Worm (Caenorhabditis elegans): Measurements from ENCODE around the gene mrps-21.

Gene mrps-21

ce11 chrIV:4650624-4651094 is 8.7 kb downstream of the mrps-21 start, which contains the start of gene ubc-9:
Gene ubc-9, plus strand, starts transcription at chrIV:4651044.
- TF ChIP-seq nhr-21 (tag; optimal IDR thresholded peaks at IDR 0.05): peak; percentile 57
- TF ChIP-seq Y55F3AM.14 (GFP tag; optimal IDR thresholded peaks at IDR 0.05): no peak
- no peak for TF ChIP-seq dmd-4 (tag; optimal IDR thresholded peaks at IDR 0.05)
- no peak for TF ChIP-seq peb-1 (tag; optimal IDR thresholded peaks at IDR 0.05)
- TF ChIP-seq unc-62 (GFP tag; optimal IDR thresholded peaks at IDR 0.05): no peak
- no peak for TF ChIP-seq ceh-82 (tag; optimal IDR thresholded peaks at IDR 0.05)
- no peak for TF ChIP-seq ztf-1 (GFP tag; conservative IDR thresholded peaks at IDR 0.05)
- peak; percentile 89 for TF ChIP-seq lin-13 (GFP tag; optimal IDR thresholded peaks at IDR 0.05)
- TF ChIP-seq ZK546.5 (tag; optimal IDR thresholded peaks at IDR 0.05): no peak
- TF ChIP-seq unc-39 (tag; optimal IDR thresholded peaks at IDR 0.05): no peak
- TF ChIP-seq C34F6.9 (tag; optimal IDR thresholded peaks at IDR 0.05): peak; percentile 76
- peak; percentile 75 for TF ChIP-seq gmeb-1 (tag; optimal IDR thresholded peaks at IDR 0.05)
- no peak for TF ChIP-seq elt-1 (tag; optimal IDR thresholded peaks at IDR 0.05)
- no peak for TF ChIP-seq lin-39 (tag; optimal IDR thresholded peaks at IDR 0.05)
- TF ChIP-seq unc-55 (GFP tag; optimal IDR thresholded peaks at IDR 0.05): peak; percentile 87
- no peak for TF ChIP-seq nhr-12 (tag; optimal IDR thresholded peaks at IDR 0.05)
- no peak for TF ChIP-seq ztf-11 (tag; optimal IDR thresholded peaks at IDR 0.05)
- peak; percentile 44 for TF ChIP-seq lin-11 (tag; optimal IDR thresholded peaks at IDR 0.05)
- no peak for TF ChIP-seq ztf-4 (tag; optimal IDR thresholded peaks at IDR 0.05)
- TF ChIP-seq ceh-16 (tag; optimal IDR thresholded peaks at IDR 0.05): peak; percentile 63
- peak; percentile 24 for TF ChIP-seq zag-1 (tag; optimal IDR thresholded peaks at IDR 0.05)
- no peak for TF ChIP-seq elt-3 (tag; optimal IDR thresholded peaks at IDR 0.05)
- TF ChIP-seq R02D3.7 (tag; optimal IDR thresholded peaks at IDR 0.05): no peak
- peak; percentile 81 for TF ChIP-seq F13H6.1 (tag; optimal IDR thresholded peaks at IDR 0.05)
- TF ChIP-seq skn-1 (tag; optimal IDR thresholded peaks at IDR 0.05): peak; percentile 41
- peak; percentile 63 for TF ChIP-seq crh-2 (tag; optimal IDR thresholded peaks at IDR 0.05)
- no peak for TF ChIP-seq nhr-11 (tag; optimal IDR thresholded peaks at IDR 0.05)
- TF ChIP-seq snpc-4 (tag; optimal IDR thresholded peaks at IDR 0.05): no peak
- TF ChIP-seq nhr-10 (tag; optimal IDR thresholded peaks at IDR 0.05): no peak
- TF ChIP-seq egl-27 (tag; optimal IDR thresholded peaks at IDR 0.05): no peak
- no peak for TF ChIP-seq blmp-1 (tag; optimal IDR thresholded peaks at IDR 0.05; ENCODE audit: insufficient read depth)
- peak; percentile 46 for TF ChIP-seq mab-5 (tag; optimal IDR thresholded peaks at IDR 0.05)
- no peak for TF ChIP-seq nhr-23 (tag; optimal IDR thresholded peaks at IDR 0.05)
- TF ChIP-seq nhr-129 (tag; optimal IDR thresholded peaks at IDR 0.05): peak; percentile 78
- TF ChIP-seq sma-9 (GFP tag; optimal IDR thresholded peaks at IDR 0.05): peak; percentile 49
- no peak for TF ChIP-seq sma-9 (tag; optimal IDR thresholded peaks at IDR 0.05)
- TF ChIP-seq nhr-77 (tag; optimal IDR thresholded peaks at IDR 0.05): no peak
- TF ChIP-seq nhr-25 (tag; optimal IDR thresholded peaks at IDR 0.05): peak; percentile 55
- TF ChIP-seq sem-4 (tag; optimal IDR thresholded peaks at IDR 0.05): no peak
- TF ChIP-seq nhr-6 (tag; optimal IDR thresholded peaks at IDR 0.05): no peak
- TF ChIP-seq sma-3 (GFP tag; optimal IDR thresholded peaks at IDR 0.05): peak; percentile 76
- TF ChIP-seq ama-1 (optimal IDR thresholded peaks at IDR 0.05): peak; percentile 74
- no peak for TF ChIP-seq nhr-237 (tag; optimal IDR thresholded peaks at IDR 0.05)
- peak; percentile 32 for TF ChIP-seq fos-1 (tag; optimal IDR thresholded peaks at IDR 0.05)
- peak; percentile 61 to 79 for TF ChIP-seq lsy-2 (tag; optimal IDR thresholded peaks at IDR 0.05)

DNA sequence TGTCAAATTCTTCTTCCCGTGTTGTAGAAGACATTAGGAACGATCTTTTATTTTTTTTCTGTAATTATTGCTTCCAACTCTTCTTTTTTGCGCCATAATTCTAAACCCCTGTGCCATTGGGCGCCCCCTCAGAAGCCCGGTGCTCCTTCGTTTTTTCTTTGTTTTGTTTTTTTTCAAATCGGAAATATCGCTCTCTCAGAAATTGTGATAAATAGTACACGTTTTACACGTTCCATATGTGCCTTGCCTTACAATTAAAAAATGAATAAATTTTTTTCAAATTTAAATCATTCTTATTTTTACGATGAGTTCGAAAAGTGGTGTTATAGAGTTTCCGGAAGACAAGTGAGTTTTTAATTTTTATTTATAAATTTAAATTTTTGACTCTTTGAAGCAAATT is 9.9 kb downstream of the mrps-21 start, which contains the start of gene F29B9.7:
Gene F29B9.7 (plus strand): TSS at position 301 of the 400 bp plus-strand sequence.
- TF ChIP-seq aly-2 (tag; optimal IDR thresholded peaks at IDR 0.05) (no peak), nhr-23 (tag; optimal IDR thresholded peaks at IDR 0.05) (no peak), lsy-2 (tag; optimal IDR thresholded peaks at IDR 0.05) (no peak), alr-1 (tag; optimal IDR thresholded peaks at IDR 0.05) (no peak), gmeb-1 (tag; optimal IDR thresholded peaks at IDR 0.05) (no peak), ceh-16 (tag; optimal IDR thresholded peaks at IDR 0.05) (no peak), snpc-4 (tag; optimal IDR thresholded peaks at IDR 0.05) (no peak), dmd-4 (tag; optimal IDR thresholded peaks at IDR 0.05) (no peak), unc-55 (GFP tag; optimal IDR thresholded peaks at IDR 0.05) (no peak), lin-11 (tag; optimal IDR thresholded peaks at IDR 0.05) (no peak), F13H6.1 (tag; optimal IDR thresholded peaks at IDR 0.05) (no peak)

Measured in whole organism, L2 larva.